Worm (Caenorhabditis elegans) whole organism, late embryonic: Measurements from ENCODE around the gene mltn-9.

ENCODE experiments used
- ceh-6 ChIP-seq: fragments of 200-800 bp; sonication (Bioruptor generic); optimal IDR thresholded peaks from 2 replicates; lab custom pipeline; 2018; ENCODE audit warnings: mild to moderate bottlenecking, missing genetic modification characterization, missing compliant biosample characterization
- rnt-1 ChIP-seq: sonication (generic microtip); optimal IDR thresholded peaks from 2 replicates; lab custom pipeline; 2016; ENCODE audit warnings: missing genetic modification characterization, missing compliant biosample characterization

DNA sequence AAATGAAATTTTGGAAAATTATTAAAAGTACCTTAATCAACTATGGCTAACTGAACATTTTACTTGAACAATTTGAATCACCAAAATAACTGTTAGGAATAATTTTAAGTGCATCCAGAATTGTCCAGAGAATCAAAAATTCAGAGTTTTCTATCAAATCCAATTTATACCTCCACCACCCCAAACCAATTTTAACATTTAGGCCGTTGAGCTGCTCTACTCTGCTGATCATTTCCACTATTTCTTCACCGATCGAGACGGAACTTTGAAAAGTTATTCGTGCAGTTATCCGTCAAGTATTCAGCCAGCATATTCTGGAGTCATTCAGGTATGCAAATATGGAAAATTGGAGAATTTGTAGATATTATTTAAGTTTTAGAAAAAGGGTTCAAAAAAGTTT is 7.3 kb upstream of the mltn-9 start:
- TF ChIP-seq rnt-1 (no peak), ceh-6 (no peak)
